Fruit fly (Drosophila melanogaster) whole organism, adult: ENCODE measurements around the gene CG12118.

ENCODE experiments used
- CG11617 ChIP-seq: fragments of 200-800 bp; sonication (Bioruptor generic); optimal IDR thresholded peaks from 2 replicates; lab custom pipeline; 2017; ENCODE audit warnings: mild to moderate bottlenecking, missing biosample characterization, missing genetic modification reagents, missing genetic modification characterization
- CG12768 ChIP-seq: fragments of 200-800 bp; sonication (Bioruptor generic); optimal IDR thresholded peaks from 2 replicates; lab custom pipeline; 2017; ENCODE audit warnings: missing biosample characterization, missing genetic modification characterization, mild to moderate bottlenecking, moderate library complexity, missing genetic modification reagents
- CG14711 ChIP-seq: fragments of 200-800 bp; sonication (Bioruptor generic); optimal IDR thresholded peaks from 2 replicates; lab custom pipeline; 2018; ENCODE audit warnings: missing biosample characterization, mild to moderate bottlenecking, missing genetic modification characterization, moderate library complexity
- CG1620 ChIP-seq: fragments of 200-800 bp; sonication (Bioruptor generic); optimal IDR thresholded peaks from 2 replicates; lab custom pipeline; 2016; ENCODE audit warnings: missing biosample characterization, missing genetic modification characterization
- CG33017 ChIP-seq: fragments of 200-800 bp; sonication (Bioruptor generic); optimal IDR thresholded peaks from 2 replicates; lab custom pipeline; 2018; ENCODE audit warnings: missing biosample characterization, mild to moderate bottlenecking, missing genetic modification characterization, moderate library complexity
- CG5204 ChIP-seq: fragments of 200-800 bp; sonication (Bioruptor generic); optimal IDR thresholded peaks from 2 replicates; lab custom pipeline; 2016; ENCODE audit warnings: missing biosample characterization, missing genetic modification characterization
- CG7045 ChIP-seq: fragments of 200-800 bp; sonication (Bioruptor generic); optimal IDR thresholded peaks from 2 replicates; lab custom pipeline; 2017; ENCODE audit warnings: missing biosample characterization, mild to moderate bottlenecking, missing genetic modification characterization
- CG7101 ChIP-seq: fragments of 200-800 bp; sonication (Bioruptor generic); optimal IDR thresholded peaks from 2 replicates; lab custom pipeline; 2018; ENCODE audit warnings: missing biosample characterization, mild to moderate bottlenecking, missing genetic modification characterization, moderate library complexity
- Clk ChIP-seq: fragments of 200-800 bp; sonication (Bioruptor generic); optimal IDR thresholded peaks from 2 replicates; lab custom pipeline; 2017; ENCODE audit warnings: missing biosample characterization, missing genetic modification characterization
- Crg-1 ChIP-seq: fragments of 200-800 bp; sonication (Bioruptor generic); optimal IDR thresholded peaks from 2 replicates; lab custom pipeline; 2016; ENCODE audit warnings: missing biosample characterization, missing genetic modification characterization
- Hr96 ChIP-seq: fragments of 200-800 bp; sonication (Bioruptor generic); optimal IDR thresholded peaks from 2 replicates; lab custom pipeline; 2016; ENCODE audit warnings: missing biosample characterization, missing genetic modification characterization
- Mnt ChIP-seq: fragments of 200-800 bp; sonication (Bioruptor generic); optimal IDR thresholded peaks from 2 replicates; lab custom pipeline; 2016; ENCODE audit warnings: missing biosample characterization, mild to moderate bottlenecking, missing genetic modification characterization
- bab1 ChIP-seq: fragments of 200-800 bp; sonication (Bioruptor generic); optimal IDR thresholded peaks from 3 replicates; lab custom pipeline; 2019; ENCODE audit warnings: missing biosample characterization, mild to moderate bottlenecking, missing genetic modification characterization, moderate library complexity
- cic ChIP-seq: fragments of 200-800 bp; sonication (Bioruptor generic); optimal IDR thresholded peaks from 2 replicates; lab custom pipeline; 2017; ENCODE audit warnings: missing biosample characterization, mild to moderate bottlenecking, missing genetic modification characterization, moderate library complexity
- cnc ChIP-seq, 2 experiments: fragments of >200 bp; optimal IDR thresholded peaks; 2 replicates each; lab custom pipeline; 2017
- kay ChIP-seq: fragments of 200-800 bp; sonication (Bioruptor generic); peaks from one replicate; lab custom pipeline; 2016; ENCODE audit warnings: missing biosample characterization, missing genetic modification characterization, borderline replicate concordance
- ovo ChIP-seq: fragments of 200-800 bp; sonication (Bioruptor generic); optimal IDR thresholded peaks from 2 replicates; lab custom pipeline; 2016; ENCODE audit warnings: missing biosample characterization, missing genetic modification characterization
- pad ChIP-seq: fragments of 200-800 bp; sonication (Bioruptor generic); optimal IDR thresholded peaks from 3 replicates; lab custom pipeline; 2017; ENCODE audit warnings: missing biosample characterization, missing genetic modification characterization, mild to moderate bottlenecking, moderate library complexity, missing genetic modification reagents
- tj ChIP-seq: fragments of 200-800 bp; sonication (Bioruptor generic); optimal IDR thresholded peaks from 3 replicates; lab custom pipeline; 2017; ENCODE audit warnings: missing biosample characterization, mild to moderate bottlenecking, missing genetic modification characterization, moderate library complexity
- toe ChIP-seq: fragments of 200-800 bp; sonication (Bioruptor generic); optimal IDR thresholded peaks from 2 replicates; lab custom pipeline; 2016; ENCODE audit warnings: missing biosample characterization, missing genetic modification characterization

CG12118 gene

dm6 chrX:9196362-9196761 lies at the start of gene CG12118:
TSS of gene CG12118 (minus strand) at chrX:9196414.
- TF ChIP-seq Hr96 (no peak), Clk (GFP tag; lab: Kevin White, UChicago) (no peak), pad (GFP tag; lab: Kevin White, UChicago) (peak; percentile 58), tj (GFP tag; lab: Kevin White, UChicago) (peak; percentile 71), kay (GFP tag; lab: Kevin White, UChicago) (no peak), CG7045 (GFP tag; lab: Kevin White, UChicago) (peak; percentile 10), Mnt (GFP tag; lab: Kevin White, UChicago) (peak; percentile 69), CG33017 (tag; lab: Kevin White, UChicago) (peak; percentile 56), CG5204 (peak; percentile 17), CG14711 (tag; lab: Kevin White, UChicago) (peak; percentile 87), CG12768 (GFP tag; lab: Kevin White, UChicago) (peak; percentile 16), CG11617 (peak; percentile 84), ovo (GFP tag; lab: Kevin White, UChicago) (peak; percentile 60), CG7101 (tag; lab: Kevin White, UChicago) (peak; percentile 85), bab1 (GFP tag; lab: Kevin White, UChicago) (peak; percentile 96), toe (GFP tag; lab: Kevin White, UChicago) (peak; percentile 32), cic (GFP tag; lab: Kevin White, UChicago) (peak; percentile 1), Crg-1 (peak; percentile 67), CG1620 (GFP tag; lab: Kevin White, UChicago) (peak; percentile 87), cnc (optimal IDR thresholded peaks at IDR 0.05; lab: Kevin White, UChicago) (no peak)

- TF ChIP-seq Mnt (GFP tag; lab: Kevin White, UChicago) (peak; percentile 67), pad (GFP tag; lab: Kevin White, UChicago) (peak; percentile 60), ovo (GFP tag; lab: Kevin White, UChicago) (peak; percentile 89), bab1 (GFP tag; lab: Kevin White, UChicago) (peak; percentile 84), cnc (optimal IDR thresholded peaks at IDR 0.05; lab: Kevin White, UChicago) (no peak), cic (GFP tag; lab: Kevin White, UChicago) (no peak), CG12768 (GFP tag; lab: Kevin White, UChicago) (no peak), Clk (GFP tag; lab: Kevin White, UChicago) (no peak), Hr96 (peak; percentile 82), toe (GFP tag; lab: Kevin White, UChicago) (peak; percentile 80), CG14711 (tag; lab: Kevin White, UChicago) (peak; percentile 90), CG11617 (peak; percentile 79), tj (GFP tag; lab: Kevin White, UChicago) (peak; percentile 53), CG1620 (GFP tag; lab: Kevin White, UChicago) (peak; percentile 86), Crg-1 (peak; percentile 84), CG7045 (GFP tag; lab: Kevin White, UChicago) (peak; percentile 30), CG7101 (tag; lab: Kevin White, UChicago) (peak; percentile 71), CG33017 (tag; lab: Kevin White, UChicago) (no peak), CG5204 (no peak), kay (GFP tag; lab: Kevin White, UChicago) (no peak)
Measured at dm6 chrX:9243417-9243884, 47.2 kb upstream of the CG12118 start, which contains the start of the genes mxc and Larp7. TSS of gene mxc (minus strand) at chrX:9243467. TSS of gene Larp7 (plus strand) at chrX:9243817.

dm6 chrX:9236485-9236884 lies 40.3 kb upstream of the CG12118 start, which contains the start of gene Ir8a:
TSS of gene Ir8a (minus strand) at chrX:9236585.
- no peak for TF ChIP-seq tj (GFP tag; lab: Kevin White, UChicago)
- no peak for TF ChIP-seq CG5204
- TF ChIP-seq bab1 (GFP tag; lab: Kevin White, UChicago): no peak
- no peak for TF ChIP-seq CG7045 (GFP tag; lab: Kevin White, UChicago)

DNA sequence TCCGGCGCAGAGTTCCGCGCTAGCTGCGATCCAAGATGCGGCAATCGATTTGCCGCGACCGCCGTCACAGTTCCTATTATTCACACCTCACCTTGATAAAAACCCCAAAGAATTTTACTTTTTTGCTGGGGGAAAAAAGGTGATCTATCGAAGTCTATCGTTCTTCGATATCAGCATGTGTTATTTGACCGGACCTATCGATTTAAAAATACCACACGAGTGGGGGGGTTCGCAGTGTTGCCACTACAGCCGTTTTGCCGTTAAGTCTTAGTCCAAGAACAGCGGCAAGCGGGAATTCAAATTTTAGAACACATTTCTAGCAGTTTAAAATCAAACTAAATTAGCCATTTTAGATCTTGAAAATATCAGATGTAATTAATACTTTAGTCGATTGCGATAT lies 36.0 kb upstream of the CG12118 start, which contains the start of gene CG12121:
CG12121 (minus strand) TSS at position 180 of the 400 bp plus-strand sequence.
- TF ChIP-seq bab1 (GFP tag; lab: Kevin White, UChicago): peak; percentile 65
- TF ChIP-seq CG12768 (GFP tag; lab: Kevin White, UChicago): no peak
- peak; percentile 31 for TF ChIP-seq CG14711 (tag; lab: Kevin White, UChicago)
- TF ChIP-seq toe (GFP tag; lab: Kevin White, UChicago): no peak

dm6 chrX:9226837-9227236 lies 30.6 kb upstream of the CG12118 start, which contains the start of gene Gr8a:
TSS of gene Gr8a (plus strand) at chrX:9227137.
- TF ChIP-seq ovo (GFP tag; lab: Kevin White, UChicago): no peak
- TF ChIP-seq CG14711 (tag; lab: Kevin White, UChicago): no peak
- no peak for TF ChIP-seq CG7101 (tag; lab: Kevin White, UChicago)
- no peak for TF ChIP-seq Clk (GFP tag; lab: Kevin White, UChicago)
- no peak for TF ChIP-seq toe (GFP tag; lab: Kevin White, UChicago)
- TF ChIP-seq pad (GFP tag; lab: Kevin White, UChicago): no peak
- no peak for TF ChIP-seq cic (GFP tag; lab: Kevin White, UChicago)
- TF ChIP-seq CG11617: no peak
- TF ChIP-seq CG12768 (GFP tag; lab: Kevin White, UChicago): no peak
- no peak for TF ChIP-seq cnc (optimal IDR thresholded peaks at IDR 0.05; lab: Kevin White, UChicago)
- no peak for TF ChIP-seq CG7045 (GFP tag; lab: Kevin White, UChicago)
- no peak for TF ChIP-seq CG5204
- TF ChIP-seq CG33017 (tag; lab: Kevin White, UChicago): no peak
- TF ChIP-seq bab1 (GFP tag; lab: Kevin White, UChicago): no peak
- TF ChIP-seq kay (GFP tag; lab: Kevin White, UChicago): no peak
- TF ChIP-seq Hr96: no peak
- TF ChIP-seq tj (GFP tag; lab: Kevin White, UChicago): no peak
- TF ChIP-seq Mnt (GFP tag; lab: Kevin White, UChicago): no peak
